Fruit fly (Drosophila melanogaster) whole organism, embryonic: ENCODE data around the gene CG13108.

ENCODE experiments used
- Ada2b ChIP-seq: fragments of 200-800 bp; sonication (Bioruptor generic); IDR thresholded peaks from 2 replicates; pipeline ENCODE4 v1.3.6; 2022; ENCODE audit warnings: missing biosample characterization, missing genetic modification characterization
- Antp ChIP-seq: fragments of 200-800 bp; sonication (Bioruptor generic); optimal IDR thresholded peaks from 3 replicates; lab custom pipeline; 2016; ENCODE audit warnings: missing biosample characterization, missing genetic modification characterization
- Atf-2 ChIP-seq: fragments of 200-800 bp; sonication (Bioruptor generic); optimal IDR thresholded peaks from 2 replicates; lab custom pipeline; 2016; ENCODE audit warnings: missing biosample characterization, missing genetic modification characterization
- CG10979 ChIP-seq: fragments of 200-800 bp; sonication (Bioruptor generic); optimal IDR thresholded peaks from 2 replicates; lab custom pipeline; 2018; ENCODE audit warnings: missing biosample characterization, mild to moderate bottlenecking, missing genetic modification characterization, moderate library complexity
- CG11695 ChIP-seq: fragments of 200-800 bp; sonication (Bioruptor generic); IDR thresholded peaks from 3 replicates; pipeline ENCODE4 v1.3.6; 2022; ENCODE audit warnings: missing biosample characterization, missing genetic modification characterization
- CG11696 ChIP-seq: fragments of 200-800 bp; sonication (Bioruptor generic); IDR thresholded peaks from 2 replicates; pipeline ENCODE4 v1.3.6; 2022; ENCODE audit warnings: missing biosample characterization, missing genetic modification characterization
- CG11723 ChIP-seq: fragments of 200-800 bp; sonication (Bioruptor generic); optimal IDR thresholded peaks from 2 replicates; lab custom pipeline; 2017; ENCODE audit warnings: missing biosample characterization, mild to moderate bottlenecking, missing genetic modification characterization
- CG12219 ChIP-seq: fragments of 200-800 bp; sonication (Bioruptor generic); optimal IDR thresholded peaks from 3 replicates; lab custom pipeline; 2018; ENCODE audit warnings: missing biosample characterization, mild to moderate bottlenecking, missing genetic modification characterization
- CG12769 ChIP-seq: fragments of 200-800 bp; sonication (Bioruptor generic); optimal IDR thresholded peaks from 2 replicates; lab custom pipeline; 2019; ENCODE audit warnings: missing biosample characterization, mild to moderate bottlenecking, missing genetic modification characterization, moderate library complexity
- CG13287 ChIP-seq: fragments of 200-800 bp; sonication (Bioruptor generic); IDR thresholded peaks from 2 replicates; pipeline ENCODE4 v1.3.6; 2022; ENCODE audit warnings: missing biosample characterization, missing genetic modification characterization; ENCODE audit not compliant: partially characterized antibody
- CG13296 ChIP-seq: fragments of 200-800 bp; sonication (Bioruptor generic); optimal IDR thresholded peaks from 3 replicates; lab custom pipeline; 2018; ENCODE audit warnings: missing biosample characterization, mild to moderate bottlenecking, missing genetic modification characterization
- CG14014 ChIP-seq: fragments of 200-800 bp; sonication (Bioruptor generic); IDR thresholded peaks from 2 replicates; pipeline ENCODE4 v1.3.6; 2022; ENCODE audit warnings: missing biosample characterization, missing genetic modification characterization
- CG15073 ChIP-seq: fragments of 200-800 bp; sonication (Bioruptor generic); optimal IDR thresholded peaks from 2 replicates; lab custom pipeline; 2016; ENCODE audit warnings: missing biosample characterization, missing genetic modification characterization
- CG2116 ChIP-seq: fragments of 200-800 bp; sonication (Bioruptor generic); optimal IDR thresholded peaks from 3 replicates; lab custom pipeline; 2018; ENCODE audit warnings: missing biosample characterization, mild to moderate bottlenecking, missing genetic modification characterization
- CG3163 ChIP-seq: fragments of 200-800 bp; sonication (Bioruptor generic); optimal IDR thresholded peaks from 3 replicates; lab custom pipeline; 2016; ENCODE audit warnings: missing biosample characterization, missing genetic modification characterization
- CG32532 ChIP-seq: fragments of 200-800 bp; sonication (Bioruptor generic); IDR thresholded peaks from 2 replicates; pipeline ENCODE4 v1.3.6; 2022; ENCODE audit warnings: missing biosample characterization, missing genetic modification characterization
- CG34376 ChIP-seq: fragments of 200-800 bp; sonication (Bioruptor generic); optimal IDR thresholded peaks from 2 replicates; lab custom pipeline; 2018; ENCODE audit warnings: missing biosample characterization, mild to moderate bottlenecking, missing genetic modification characterization
- CG8765 ChIP-seq: fragments of 200-800 bp; sonication (Bioruptor generic); IDR thresholded peaks from 2 replicates; pipeline ENCODE4 v1.3.6; 2022; ENCODE audit warnings: missing biosample characterization, missing genetic modification characterization
- Deaf1 ChIP-seq: fragments of 200-800 bp; optimal IDR thresholded peaks from 3 replicates; lab custom pipeline; 2019; ENCODE audit warnings: missing biosample characterization, mild to moderate bottlenecking, missing genetic modification characterization, moderate library complexity
- Hand ChIP-seq: fragments of 200-800 bp; sonication (Bioruptor generic); optimal IDR thresholded peaks from 2 replicates; lab custom pipeline; 2017; ENCODE audit warnings: mild to moderate bottlenecking, missing biosample characterization, missing genetic modification reagents, missing genetic modification characterization
- Hmr ChIP-seq: fragments of 200-800 bp; sonication (Bioruptor generic); optimal IDR thresholded peaks from 3 replicates; lab custom pipeline; 2017; ENCODE audit warnings: mild to moderate bottlenecking, missing biosample characterization, missing genetic modification reagents, missing genetic modification characterization
- Lhr ChIP-seq: fragments of 200-800 bp; sonication (Bioruptor generic); optimal IDR thresholded peaks from 3 replicates; lab custom pipeline; 2017; ENCODE audit warnings: mild to moderate bottlenecking, missing biosample characterization, missing genetic modification reagents, missing genetic modification characterization
- MTF-1 ChIP-seq: fragments of 200-800 bp; sonication (Bioruptor generic); optimal IDR thresholded peaks from 2 replicates; lab custom pipeline; 2018; ENCODE audit warnings: missing biosample characterization, mild to moderate bottlenecking, missing genetic modification characterization, borderline replicate concordance
- Med ChIP-seq: fragments of 200-800 bp; sonication (Bioruptor generic); peaks from one replicate; lab custom pipeline; 2016; ENCODE audit warnings: missing biosample characterization, missing genetic modification characterization, mild to moderate bottlenecking, inconsistent platforms, moderate library complexity
- Neu2 ChIP-seq: fragments of 200-800 bp; sonication (Bioruptor generic); optimal IDR thresholded peaks from 3 replicates; lab custom pipeline; 2016; ENCODE audit warnings: missing biosample characterization, missing genetic modification characterization, borderline replicate concordance
- NfI ChIP-seq: fragments of 200-800 bp; sonication (Bioruptor generic); optimal IDR thresholded peaks from 3 replicates; lab custom pipeline; 2018; ENCODE audit warnings: missing biosample characterization, mild to moderate bottlenecking, missing genetic modification characterization, moderate library complexity
- PHDP ChIP-seq: fragments of 200-800 bp; sonication (Bioruptor generic); optimal IDR thresholded peaks from 3 replicates; lab custom pipeline; 2018; ENCODE audit warnings: missing biosample characterization, mild to moderate bottlenecking, missing genetic modification characterization, moderate library complexity
- Pdp1 ChIP-seq, 2 experiments: fragments of 200-800 bp; sonication (Bioruptor generic); optimal IDR thresholded peaks; 3 replicates each; lab custom pipeline; 2016; ENCODE audit warnings: missing biosample characterization in 2 of 2, missing genetic modification characterization in 2 of 2, mild to moderate bottlenecking in 1 of 2, moderate library complexity in 1 of 2
- Rfx ChIP-seq: fragments of 200-800 bp; sonication (Bioruptor generic); IDR thresholded peaks from 2 replicates; pipeline ENCODE4 v1.3.6; 2022; ENCODE audit warnings: missing biosample characterization, missing genetic modification characterization
- bowl ChIP-seq: fragments of 200-800 bp; sonication (Bioruptor generic); IDR thresholded peaks from 2 replicates; pipeline ENCODE4 v1.3.6; 2022; ENCODE audit warnings: missing biosample characterization, missing genetic modification characterization
- cas ChIP-seq: fragments of 200-800 bp; sonication (Bioruptor generic); IDR thresholded peaks from 2 replicates; pipeline ENCODE4 v1.3.6; 2022; ENCODE audit warnings: missing biosample characterization, missing genetic modification characterization
- chm ChIP-seq: fragments of 200-800 bp; sonication (Bioruptor generic); IDR thresholded peaks from 2 replicates; pipeline ENCODE4 v1.3.6; 2022; ENCODE audit warnings: missing biosample characterization, missing genetic modification characterization
- ci ChIP-seq: fragments of 200-800 bp; sonication (Bioruptor generic); IDR thresholded peaks from 3 replicates; pipeline ENCODE4 v1.3.6; 2022; ENCODE audit warnings: missing biosample characterization, missing genetic modification characterization
- corto ChIP-seq: fragments of 200-800 bp; sonication (Bioruptor generic); optimal IDR thresholded peaks from 2 replicates; lab custom pipeline; 2016; ENCODE audit warnings: missing biosample characterization, mild to moderate bottlenecking, missing genetic modification characterization, moderate library complexity
- cwo ChIP-seq: fragments of 200-800 bp; sonication (Bioruptor generic); optimal IDR thresholded peaks from 3 replicates; lab custom pipeline; 2017; ENCODE audit warnings: missing biosample characterization, missing genetic modification characterization, mild to moderate bottlenecking, moderate library complexity, missing genetic modification reagents
- fd102C ChIP-seq: fragments of 200-800 bp; sonication (Bioruptor generic); optimal IDR thresholded peaks from 2 replicates; lab custom pipeline; 2018; ENCODE audit warnings: missing biosample characterization, mild to moderate bottlenecking, missing genetic modification characterization, moderate library complexity
- gro ChIP-seq: fragments of 200-800 bp; sonication (Bioruptor generic); optimal IDR thresholded peaks from 2 replicates; lab custom pipeline; 2016; ENCODE audit warnings: missing biosample characterization, missing genetic modification characterization
- h ChIP-seq: fragments of >200 bp; optimal IDR thresholded peaks from 2 replicates; lab custom pipeline; 2017
- lov ChIP-seq, 2 experiments: fragments of 200-800 bp in 1 of 2; fragments of >200 bp in 1 of 2; sonication (Bioruptor generic) in 1 of 2; IDR thresholded peaks in 1 of 2; optimal IDR thresholded peaks in 1 of 2; 2 replicates in 1 of 2; 3 replicates in 1 of 2; pipeline versions ENCODE4 v1.3.6 to Lab custom; 2017 to 2022; ENCODE audit warnings: missing biosample characterization in 1 of 2, missing genetic modification characterization in 1 of 2
- odd ChIP-seq: fragments of 200-800 bp; sonication (Bioruptor generic); optimal IDR thresholded peaks from 2 replicates; lab custom pipeline; 2017; ENCODE audit warnings: missing biosample characterization, mild to moderate bottlenecking, missing genetic modification characterization
- pfk ChIP-seq: fragments of 200-800 bp; sonication (Bioruptor generic); optimal IDR thresholded peaks from 2 replicates; lab custom pipeline; 2018; ENCODE audit warnings: missing biosample characterization, mild to moderate bottlenecking, missing genetic modification characterization, moderate library complexity
- pita ChIP-seq: fragments of 200-800 bp; sonication (Bioruptor generic); optimal IDR thresholded peaks from 2 replicates; lab custom pipeline; 2017; ENCODE audit warnings: missing biosample characterization, mild to moderate bottlenecking, missing genetic modification characterization
- run ChIP-seq: fragments of 200-800 bp; sonication (Bioruptor generic); optimal IDR thresholded peaks from 3 replicates; lab custom pipeline; 2018; ENCODE audit warnings: missing biosample characterization, mild to moderate bottlenecking, missing genetic modification characterization
- scrt ChIP-seq: fragments of 200-800 bp; sonication (Bioruptor generic); optimal IDR thresholded peaks from 2 replicates; lab custom pipeline; 2018; ENCODE audit warnings: missing biosample characterization, mild to moderate bottlenecking, missing genetic modification characterization, moderate library complexity
- sens ChIP-seq: fragments of 200-800 bp; sonication (Bioruptor generic); peaks from one replicate; lab custom pipeline; 2016; ENCODE audit warnings: missing biosample characterization, missing genetic modification characterization
- stc ChIP-seq: fragments of 200-800 bp; sonication (Bioruptor generic); IDR thresholded peaks from 2 replicates; pipeline ENCODE4 v1.3.6; 2022; ENCODE audit warnings: missing biosample characterization, missing genetic modification characterization
- tin ChIP-seq: fragments of 200-800 bp; sonication (Bioruptor generic); optimal IDR thresholded peaks from 3 replicates; lab custom pipeline; 2016; ENCODE audit warnings: missing biosample characterization, missing genetic modification characterization
- twi ChIP-seq: fragments of 200-800 bp; optimal IDR thresholded peaks from 2 replicates; lab custom pipeline; 2019; ENCODE audit warnings: missing biosample characterization, mild to moderate bottlenecking, missing genetic modification characterization, moderate library complexity
- vvl ChIP-seq: fragments of 200-800 bp; sonication (Bioruptor generic); IDR thresholded peaks from 2 replicates; pipeline ENCODE4 v1.3.6; 2022; ENCODE audit warnings: missing biosample characterization, missing genetic modification characterization
- zf30C ChIP-seq: fragments of 200-800 bp; sonication (Bioruptor generic); optimal IDR thresholded peaks from 3 replicates; lab custom pipeline; 2018; ENCODE audit warnings: missing biosample characterization, mild to moderate bottlenecking, missing genetic modification characterization

CG13108 gene

dm6 chr2L:9175172-9175571 lies 11.1 kb downstream of the CG13108 start (continued):
- TF ChIP-seq lov (optimal IDR thresholded peaks at IDR 0.05; lab: Kevin White, UChicago): no peak
- TF ChIP-seq lov (GFP tag; IDR thresholded peaks at IDR 0.05; lab: Robert Waterston, UW): no peak
- no peak for TF ChIP-seq tin (GFP tag; lab: Kevin White, UChicago)
- TF ChIP-seq Antp (GFP tag; lab: Kevin White, UChicago): no peak
- TF ChIP-seq vvl (GFP tag; lab: Robert Waterston, UW): peak; percentile 38; the same call in 1 of the 2 replicates
- peak; percentile 18 for TF ChIP-seq CG12219 (GFP tag; lab: Kevin White, UChicago)
- TF ChIP-seq zf30C (GFP tag; lab: Kevin White, UChicago): no peak
- TF ChIP-seq CG11695 (GFP tag; lab: Robert Waterston, UW): no peak
- peak; percentile 54 for TF ChIP-seq PHDP (tag; lab: Kevin White, UChicago)
- TF ChIP-seq odd (GFP tag; lab: Kevin White, UChicago): peak; percentile 25
- no peak for TF ChIP-seq Neu2
- peak; percentile 21 for TF ChIP-seq Deaf1
- TF ChIP-seq CG15073 (GFP tag; lab: Kevin White, UChicago): no peak
- TF ChIP-seq CG11723: no peak
- peak; percentile 51 for TF ChIP-seq CG32532 (GFP tag; lab: Robert Waterston, UW)
- peak; percentile 6 for TF ChIP-seq Hmr (GFP tag; lab: Kevin White, UChicago)
- TF ChIP-seq CG13296: peak; percentile 63
- no peak for TF ChIP-seq run (tag; lab: Kevin White, UChicago)
- TF ChIP-seq CG2116 (GFP tag; lab: Kevin White, UChicago): no peak
- peak; percentile 59 for TF ChIP-seq CG3163
- TF ChIP-seq CG12769 (tag; lab: Kevin White, UChicago): peak; percentile 12
- peak; percentile 16 for TF ChIP-seq MTF-1 (GFP tag; lab: Kevin White, UChicago)
- TF ChIP-seq Hand (GFP tag; lab: Kevin White, UChicago): peak; percentile 26
- TF ChIP-seq Pdp1 (GFP tag; optimal IDR thresholded peaks at IDR 0.05; lab: Kevin White, UChicago): peak in 1 of 2 experiments; percentile 55
- peak; percentile 77 for TF ChIP-seq pfk (GFP tag; lab: Kevin White, UChicago)
- TF ChIP-seq ci: peak; percentile 86; the same call in 2 of the 3 replicates
- TF ChIP-seq CG13287 (GFP tag; lab: Robert Waterston, UW): peak; percentile 25; the same call in 1 of the 2 replicates
- TF ChIP-seq sens (GFP tag; lab: Kevin White, UChicago): peak; percentile 42
- no peak for TF ChIP-seq CG10979
- 0 out of 2 replicates have a peak, but pooled peaks have one; percentile 5 for TF ChIP-seq Ada2b
- TF ChIP-seq twi (tag; lab: Kevin White, UChicago): no peak
- peak; percentile 26; the same call in 1 of the 2 replicates for TF ChIP-seq cas
- TF ChIP-seq gro: peak; percentile 70
- TF ChIP-seq CG11696 (GFP tag; lab: Robert Waterston, UW): 0 out of 2 replicates have a peak, but pooled peaks have one; percentile 7
- TF ChIP-seq Med (GFP tag; lab: Kevin White, UChicago): peak; percentile 37
- peak; percentile 44; the same call in 1 of the 2 replicates for TF ChIP-seq stc
- TF ChIP-seq CG8765 (GFP tag; lab: Robert Waterston, UW): peak; percentile 94; the same call in 1 of the 2 replicates
- no peak for TF ChIP-seq cwo (GFP tag; lab: Kevin White, UChicago)
- TF ChIP-seq Lhr (GFP tag; lab: Kevin White, UChicago): no peak
- TF ChIP-seq corto (GFP tag; lab: Kevin White, UChicago): peak; percentile 73
- no peak for TF ChIP-seq fd102C (GFP tag; lab: Kevin White, UChicago)
- TF ChIP-seq CG14014: peak; percentile 72; the same call in 1 of the 2 replicates
- no peak for TF ChIP-seq Atf-2 (GFP tag; lab: Kevin White, UChicago)
- TF ChIP-seq scrt (GFP tag; lab: Kevin White, UChicago): peak; percentile 19
- TF ChIP-seq bowl (GFP tag; lab: Robert Waterston, UW): peak; percentile 82; the same call in 1 of the 2 replicates
- TF ChIP-seq h (lab: Kevin White, UChicago): no peak
- TF ChIP-seq pita (GFP tag; lab: Kevin White, UChicago): no peak
- peak; percentile 57 for TF ChIP-seq CG34376 (GFP tag; lab: Kevin White, UChicago)
- TF ChIP-seq NfI: no peak
- TF ChIP-seq Rfx (GFP tag; lab: Robert Waterston, UW): peak; percentile 70; the same call in 1 of the 2 replicates
- TF ChIP-seq chm (GFP tag; lab: Robert Waterston, UW): peak; percentile 93; the same call in 1 of the 2 replicates
